Fruit fly (Drosophila melanogaster) whole organism, prepupa: Measurements from ENCODE around the gene snu.

Source experiments
- Blimp-1 ChIP-seq: fragments of 200-800 bp; sonication (Bioruptor generic); optimal IDR thresholded peaks from 3 replicates; lab custom pipeline; 2017; ENCODE audit warnings: missing biosample characterization, missing genetic modification characterization, mild to moderate bottlenecking, moderate library complexity, missing genetic modification reagents
- CG10669 ChIP-seq: fragments of 200-800 bp; sonication (Bioruptor generic); optimal IDR thresholded peaks from 3 replicates; lab custom pipeline; 2018; ENCODE audit warnings: missing biosample characterization, mild to moderate bottlenecking, missing genetic modification characterization, moderate library complexity
- CG11294 ChIP-seq: fragments of 200-800 bp; sonication (Bioruptor generic); IDR thresholded peaks from 2 replicates; pipeline ENCODE4 v1.3.6; 2022; ENCODE audit warnings: missing biosample characterization, missing genetic modification characterization
- CG11762 ChIP-seq: fragments of 200-800 bp; sonication (Bioruptor generic); optimal IDR thresholded peaks from 3 replicates; lab custom pipeline; 2016; ENCODE audit warnings: missing biosample characterization, missing genetic modification characterization; ENCODE audit not compliant: insufficient read depth
- CG15336 ChIP-seq: fragments of 200-800 bp; sonication (Bioruptor generic); IDR thresholded peaks from 2 replicates; pipeline ENCODE4 v1.3.6; 2022; ENCODE audit warnings: missing biosample characterization, missing genetic modification characterization
- CG1621 ChIP-seq: fragments of 200-800 bp; sonication (Bioruptor generic); optimal IDR thresholded peaks from 3 replicates; lab custom pipeline; 2018; ENCODE audit warnings: missing biosample characterization, mild to moderate bottlenecking, missing genetic modification characterization
- CG3032 ChIP-seq: fragments of 200-800 bp; optimal IDR thresholded peaks from 2 replicates; lab custom pipeline; 2019; ENCODE audit warnings: missing biosample characterization, mild to moderate bottlenecking, missing genetic modification characterization, moderate library complexity
- CG31627 ChIP-seq: fragments of 200-800 bp; sonication (Bioruptor generic); optimal IDR thresholded peaks from 3 replicates; lab custom pipeline; 2016; ENCODE audit warnings: missing biosample characterization, missing genetic modification characterization
- CG4318 ChIP-seq: fragments of 200-800 bp; sonication (Bioruptor generic); optimal IDR thresholded peaks from 3 replicates; lab custom pipeline; 2017; ENCODE audit warnings: missing biosample characterization, mild to moderate bottlenecking, missing genetic modification characterization
- CG6276 ChIP-seq: fragments of 200-800 bp; sonication (Bioruptor generic); optimal IDR thresholded peaks from 2 replicates; lab custom pipeline; 2017; ENCODE audit warnings: missing biosample characterization, mild to moderate bottlenecking, missing genetic modification characterization
- CG6792 ChIP-seq: fragments of 200-800 bp; sonication (Bioruptor generic); optimal IDR thresholded peaks from 3 replicates; lab custom pipeline; 2016; ENCODE audit warnings: missing biosample characterization, missing genetic modification characterization
- CG6854 ChIP-seq: fragments of 200-800 bp; sonication (Bioruptor generic); optimal IDR thresholded peaks from 2 replicates; lab custom pipeline; 2017; ENCODE audit warnings: missing biosample characterization, mild to moderate bottlenecking, missing genetic modification characterization
- CG7368 ChIP-seq: fragments of 200-800 bp; sonication (Bioruptor generic); optimal IDR thresholded peaks from 3 replicates; lab custom pipeline; 2016; ENCODE audit warnings: missing biosample characterization, missing genetic modification characterization
- CG8119 ChIP-seq: fragments of 200-800 bp; sonication (Bioruptor generic); IDR thresholded peaks from 3 replicates; pipeline ENCODE4 v1.3.6; 2022; ENCODE audit warnings: missing biosample characterization, missing genetic modification characterization
- CG8319 ChIP-seq: fragments of 200-800 bp; sonication (Bioruptor generic); optimal IDR thresholded peaks from 3 replicates; lab custom pipeline; 2016; ENCODE audit warnings: missing biosample characterization, missing genetic modification characterization
- CG8632 ChIP-seq: fragments of 200-800 bp; sonication (Bioruptor generic); optimal IDR thresholded peaks from 3 replicates; lab custom pipeline; 2016; ENCODE audit warnings: missing biosample characterization, missing genetic modification characterization
- Ets21C ChIP-seq: fragments of 200-800 bp; sonication (Bioruptor generic); optimal IDR thresholded peaks from 3 replicates; lab custom pipeline; 2016; ENCODE audit warnings: missing biosample characterization, missing genetic modification characterization
- Ets96B ChIP-seq: fragments of 200-800 bp; optimal IDR thresholded peaks from 2 replicates; lab custom pipeline; 2019; ENCODE audit warnings: missing biosample characterization, mild to moderate bottlenecking, missing genetic modification characterization, moderate library complexity
- Gug ChIP-seq: fragments of 200-800 bp; sonication (Bioruptor generic); IDR thresholded peaks from 2 replicates; pipeline ENCODE4 v1.3.6; 2022; ENCODE audit warnings: missing biosample characterization, missing genetic modification characterization
- Hr38 ChIP-seq: sonication (Bioruptor generic); optimal IDR thresholded peaks from 2 replicates; lab custom pipeline; 2016; ENCODE audit warnings: missing biosample characterization, missing genetic modification characterization
- Hr39 ChIP-seq: fragments of 200-800 bp; sonication (Bioruptor generic); optimal IDR thresholded peaks from 2 replicates; lab custom pipeline; 2016; ENCODE audit warnings: missing biosample characterization, missing genetic modification characterization
- Hr4 ChIP-seq: fragments of 200-800 bp; sonication (Bioruptor generic); optimal IDR thresholded peaks from 3 replicates; lab custom pipeline; 2016; ENCODE audit warnings: missing biosample characterization, missing genetic modification characterization
- Lpt ChIP-seq: fragments of 200-800 bp; sonication (Bioruptor generic); optimal IDR thresholded peaks from 3 replicates; lab custom pipeline; 2016; ENCODE audit warnings: missing biosample characterization, missing genetic modification characterization
- Met ChIP-seq: fragments of 200-800 bp; sonication (Bioruptor generic); optimal IDR thresholded peaks from 3 replicates; lab custom pipeline; 2016; ENCODE audit warnings: missing biosample characterization, missing genetic modification characterization
- OdsH ChIP-seq: fragments of 200-800 bp; sonication (Bioruptor generic); optimal IDR thresholded peaks from 3 replicates; lab custom pipeline; 2016; ENCODE audit warnings: missing biosample characterization, missing genetic modification characterization
- Sox102F ChIP-seq: fragments of 200-800 bp; sonication (Bioruptor generic); optimal IDR thresholded peaks from 2 replicates; lab custom pipeline; 2016; ENCODE audit warnings: missing biosample characterization, mild to moderate bottlenecking, missing genetic modification characterization
- Sox14 ChIP-seq: fragments of 200-800 bp; sonication (Bioruptor generic); optimal IDR thresholded peaks from 3 replicates; lab custom pipeline; 2016; ENCODE audit warnings: missing biosample characterization, missing genetic modification characterization
- Sox15 ChIP-seq: fragments of 200-800 bp; sonication (Bioruptor generic); optimal IDR thresholded peaks from 3 replicates; lab custom pipeline; 2016; ENCODE audit warnings: missing biosample characterization, missing genetic modification characterization
- acj6 ChIP-seq: fragments of 200-800 bp; sonication (Bioruptor generic); optimal IDR thresholded peaks from 3 replicates; lab custom pipeline; 2016; ENCODE audit warnings: missing biosample characterization, missing genetic modification characterization
- dsx ChIP-seq: fragments of 200-800 bp; optimal IDR thresholded peaks from 3 replicates; lab custom pipeline; 2019; ENCODE audit warnings: missing biosample characterization, mild to moderate bottlenecking, missing genetic modification characterization, moderate library complexity; ENCODE audit not compliant: poor library complexity, severe bottlenecking
- esn ChIP-seq: fragments of 200-800 bp; sonication (Bioruptor generic); optimal IDR thresholded peaks from 2 replicates; lab custom pipeline; 2016; ENCODE audit warnings: missing biosample characterization, mild to moderate bottlenecking, missing genetic modification characterization, moderate library complexity
- fd59A ChIP-seq: fragments of 200-800 bp; sonication (Bioruptor generic); optimal IDR thresholded peaks from 2 replicates; lab custom pipeline; 2017; ENCODE audit warnings: missing biosample characterization, mild to moderate bottlenecking, missing genetic modification characterization, missing genetic modification reagents
- fd85E ChIP-seq: fragments of 200-800 bp; sonication (Bioruptor generic); optimal IDR thresholded peaks from 3 replicates; lab custom pipeline; 2016; ENCODE audit warnings: missing biosample characterization, missing genetic modification characterization
- fkh ChIP-seq: fragments of 200-800 bp; sonication (Bioruptor generic); optimal IDR thresholded peaks from 3 replicates; lab custom pipeline; 2017; ENCODE audit warnings: missing biosample characterization, mild to moderate bottlenecking, missing genetic modification characterization, moderate library complexity
- lz ChIP-seq: fragments of 200-800 bp; sonication (Bioruptor generic); optimal IDR thresholded peaks from 3 replicates; lab custom pipeline; 2016; ENCODE audit warnings: missing biosample characterization, missing genetic modification characterization
- net ChIP-seq: fragments of 200-800 bp; sonication (Bioruptor generic); optimal IDR thresholded peaks from 3 replicates; lab custom pipeline; 2016; ENCODE audit warnings: missing biosample characterization, missing genetic modification characterization
- salr ChIP-seq, 2 experiments: fragments of 200-800 bp; sonication (Bioruptor generic); optimal IDR thresholded peaks; 3 replicates each; lab custom pipeline; 2016 to 2018; ENCODE audit warnings: missing biosample characterization in 2 of 2, missing genetic modification characterization in 2 of 2, mild to moderate bottlenecking in 1 of 2
- spab ChIP-seq: fragments of 200-800 bp; sonication (Bioruptor generic); optimal IDR thresholded peaks from 2 replicates; lab custom pipeline; 2017; ENCODE audit warnings: missing biosample characterization, mild to moderate bottlenecking, missing genetic modification characterization, missing genetic modification reagents
- ss ChIP-seq, 2 experiments: fragments of 200-800 bp; sonication (Bioruptor generic); optimal IDR thresholded peaks; 2 replicates in 1 of 2; 3 replicates in 1 of 2; lab custom pipeline; 2017 to 2018; ENCODE audit warnings: mild to moderate bottlenecking in 2 of 2, missing biosample characterization in 2 of 2, missing genetic modification characterization in 2 of 2, moderate library complexity in 1 of 2
- svp ChIP-seq: fragments of 200-800 bp; sonication (Bioruptor generic); peaks from one replicate; lab custom pipeline; 2016; ENCODE audit warnings: missing biosample characterization, missing genetic modification characterization
- topi ChIP-seq: fragments of 200-800 bp; sonication (Bioruptor generic); optimal IDR thresholded peaks from 3 replicates; lab custom pipeline; 2016; ENCODE audit warnings: missing biosample characterization, missing genetic modification characterization

The snu gene

DNA sequence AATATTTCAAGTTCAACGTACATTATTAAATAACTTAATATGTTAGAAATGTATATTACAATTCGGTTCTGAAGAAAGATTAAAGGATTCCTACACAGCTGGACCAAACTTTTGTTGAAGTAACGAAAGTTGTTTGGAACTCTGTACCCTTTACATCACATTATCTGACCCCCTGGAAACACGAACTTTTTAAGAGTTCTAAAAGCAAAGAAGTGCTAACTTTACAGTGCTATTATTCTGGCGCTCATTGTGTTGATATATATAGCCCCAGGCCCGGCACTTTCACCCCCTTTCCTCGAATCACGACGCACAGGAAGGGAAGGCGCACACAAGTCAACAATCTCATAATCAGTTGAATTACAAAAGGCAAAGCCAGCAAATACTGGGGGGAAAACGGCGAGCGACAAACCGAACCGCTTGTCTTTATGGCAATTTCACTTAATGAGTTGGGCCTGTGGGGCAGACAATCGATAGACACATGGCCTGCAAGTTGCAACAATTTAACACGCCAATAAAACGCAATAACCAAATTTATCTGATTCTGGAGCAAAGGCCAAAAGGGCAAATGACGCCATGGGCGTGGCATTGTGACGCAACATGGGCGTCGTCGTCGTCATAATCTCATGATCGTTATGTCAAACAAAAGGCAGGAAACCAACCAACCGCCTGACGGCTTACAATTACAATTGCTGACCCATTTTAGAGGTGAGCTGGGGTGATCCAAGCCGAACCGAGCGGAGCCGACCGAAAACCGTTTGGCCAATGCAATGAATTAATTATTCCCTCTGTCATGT is 45.5 kb upstream of the snu start (continued):
- TF ChIP-seq net (GFP tag; lab: Kevin White, UChicago) (peak; percentile 42), Sox102F (GFP tag; lab: Kevin White, UChicago) (no peak), CG6854 (GFP tag; lab: Kevin White, UChicago) (no peak), CG1621 (no peak), spab (GFP tag; lab: Kevin White, UChicago) (no peak), CG8119 (GFP tag; lab: Robert Waterston, UW) (no peak), CG8632 (GFP tag; lab: Kevin White, UChicago) (peak; percentile 45), dsx (GFP tag; lab: Kevin White, UChicago) (peak; percentile 18), fkh (GFP tag; lab: Kevin White, UChicago) (no peak), CG11294 (no peak), CG6276 (no peak), Ets96B (tag; lab: Kevin White, UChicago) (peak; percentile 53), esn (GFP tag; lab: Kevin White, UChicago) (peak; percentile 55), CG11762 (GFP tag; lab: Kevin White, UChicago) (peak; percentile 24), Hr38 (GFP tag; lab: Kevin White, UChicago) (no peak), CG15336 (GFP tag; lab: Robert Waterston, UW) (0 out of 2 replicates have a peak, but pooled peaks have one; percentile 11), ss (GFP tag; optimal IDR thresholded peaks at IDR 0.05; lab: Kevin White, UChicago) (peak in 1 of 2 experiments; percentile 37), Hr4 (GFP tag; lab: Kevin White, UChicago) (peak; percentile 55), Sox14 (GFP tag; lab: Kevin White, UChicago) (peak; percentile 32), CG4318 (GFP tag; lab: Kevin White, UChicago) (peak; percentile 38), CG10669 (GFP tag; lab: Kevin White, UChicago) (peak; percentile 30), CG8319 (GFP tag; lab: Kevin White, UChicago) (no peak), lz (GFP tag; lab: Kevin White, UChicago) (peak; percentile 16), Met (GFP tag; lab: Kevin White, UChicago) (peak; percentile 36), Lpt (peak; percentile 19), fd59A (GFP tag; lab: Kevin White, UChicago) (peak; percentile 33), Sox15 (peak; percentile 6), salr (GFP tag; optimal IDR thresholded peaks at IDR 0.05; lab: Kevin White, UChicago) (peak in 1 of 2 experiments; percentile 71), topi (GFP tag; lab: Kevin White, UChicago) (no peak), Gug (no peak), CG6792 (GFP tag; lab: Kevin White, UChicago) (peak; percentile 31), OdsH (peak; percentile 76), svp (peak; percentile 96), acj6 (GFP tag; lab: Kevin White, UChicago) (peak; percentile 67), CG7368 (no peak), Blimp-1 (GFP tag; lab: Kevin White, UChicago) (peak; percentile 14), CG31627 (GFP tag; lab: Kevin White, UChicago) (peak; percentile 13), fd85E (GFP tag; lab: Kevin White, UChicago) (no peak), Hr39 (GFP tag; lab: Kevin White, UChicago) (peak; percentile 38), Ets21C (GFP tag; lab: Kevin White, UChicago) (no peak), CG3032 (tag; lab: Kevin White, UChicago) (peak; percentile 54)
